Worm (Caenorhabditis elegans): ENCODE results near the gene Y34B4A.10.

Gene Y34B4A.10

ce11 chrX:5260389-5260788 is 10.7 kb downstream of the Y34B4A.10 start:
- no peak for TF ChIP-seq ccch-3 (GFP tag; optimal IDR thresholded peaks at IDR 0.05)
- no peak for TF ChIP-seq egrh-3 (GFP tag; IDR thresholded peaks at IDR 0.05)
- TF ChIP-seq nhr-179 (tag; optimal IDR thresholded peaks at IDR 0.05) = no peak
- no peak for TF ChIP-seq tbp1 (GFP tag; optimal IDR thresholded peaks at IDR 0.05)
- no peak for TF ChIP-seq dpl-1 (GFP tag; optimal IDR thresholded peaks at IDR 0.05)
- TF ChIP-seq gei-17 (GFP tag; optimal IDR thresholded peaks at IDR 0.05) = no peak
- TF ChIP-seq nfyb-1 (GFP tag; IDR thresholded peaks at IDR 0.05) = no peak
- no peak for TF ChIP-seq Y53F4B.3 (GFP tag; IDR thresholded peaks at IDR 0.05)
- TF ChIP-seq die-1 (tag; optimal IDR thresholded peaks at IDR 0.05) = no peak
- TF ChIP-seq lin-54 (GFP tag; optimal IDR thresholded peaks at IDR 0.05) = no peak
- no peak for TF ChIP-seq him-1 (tag; optimal IDR thresholded peaks at IDR 0.05)
- no peak for TF ChIP-seq hlh-12 (tag; optimal IDR thresholded peaks at IDR 0.05)
- no peak for TF ChIP-seq T07F8.4 (tag; optimal IDR thresholded peaks at IDR 0.05)
- no peak for TF ChIP-seq pha-4 (tag; optimal IDR thresholded peaks at IDR 0.05)

- TF ChIP-seq aptf-3 (GFP tag; IDR thresholded peaks at IDR 0.05) (no peak), hmg-20 (GFP tag; IDR thresholded peaks at IDR 0.05) (no peak), rpc-1 (optimal IDR thresholded peaks at IDR 0.05) (no peak), rpc-1 (tag; optimal IDR thresholded peaks at IDR 0.05) (no peak), nhr-80 (tag; optimal IDR thresholded peaks at IDR 0.05) (peak; percentile 47), efl-1 (GFP tag; optimal IDR thresholded peaks at IDR 0.05) (no peak)
Measured at ce11 chrX:5262033-5262432, 12.3 kb downstream of the Y34B4A.10 start.

- TF ChIP-seq madf-6 (GFP tag; IDR thresholded peaks at IDR 0.05) (no peak), ztf-25 (GFP tag; IDR thresholded peaks at IDR 0.05) (no peak), F49E8.2 (tag; optimal IDR thresholded peaks at IDR 0.05; ENCODE audit: insufficient read depth) (no peak), F57A8.1 (GFP tag; optimal IDR thresholded peaks at IDR 0.05) (no peak), lin-54 (GFP tag; optimal IDR thresholded peaks at IDR 0.05) (no peak), C06A6.2 (GFP tag; conservative IDR thresholded peaks at IDR 0.05) (no peak), madf-10 (tag; optimal IDR thresholded peaks at IDR 0.05) (no peak), snpc-1.1 (tag; optimal IDR thresholded peaks at IDR 0.05; ENCODE audit: insufficient read depth) (no peak), fkh-3 (tag; optimal IDR thresholded peaks at IDR 0.05) (no peak), T26A5.8 (tag; optimal IDR thresholded peaks at IDR 0.05) (no peak), unc-62 (GFP tag; optimal IDR thresholded peaks at IDR 0.05) (no peak), lsl-1 (GFP tag; optimal IDR thresholded peaks at IDR 0.05) (no peak), attf-6 (GFP tag; IDR thresholded peaks at IDR 0.05) (no peak), F39B2.1 (GFP tag; IDR thresholded peaks at IDR 0.05) (no peak), somi-1 (GFP tag; optimal IDR thresholded peaks at IDR 0.05) (no peak), tbx-9 (tag; optimal IDR thresholded peaks at IDR 0.05; ENCODE audit: borderline replicate concordance) (no peak)
Measured at ce11 chrX:5263585-5263984, 13.9 kb downstream of the Y34B4A.10 start.

- TF ChIP-seq madf-3 (GFP tag; IDR thresholded peaks at IDR 0.05) = no peak
- TF ChIP-seq F49E8.2 (tag; optimal IDR thresholded peaks at IDR 0.05; ENCODE audit: insufficient read depth) = no peak
- TF ChIP-seq K12H6.12 (tag; optimal IDR thresholded peaks at IDR 0.05) = no peak
- no peak for TF ChIP-seq Y79H2A.3 (GFP tag; conservative IDR thresholded peaks at IDR 0.05)
- no peak for TF ChIP-seq sptf-2 (GFP tag; optimal IDR thresholded peaks at IDR 0.05)
Measured at ce11 chrX:5264026-5264425, 14.3 kb downstream of the Y34B4A.10 start, which contains the start of gene Y34B4A.4. Gene Y34B4A.4, plus strand, starts transcription at chrX:5264326.

Measured in whole organism, young adult.